Fruit fly (Drosophila melanogaster) whole organism, embryonic: Measurements from ENCODE around the gene CG43345.

Source experiments
- Ada2b ChIP-seq: fragments of 200-800 bp; sonication (Bioruptor generic); IDR thresholded peaks from 2 replicates; pipeline ENCODE4 v1.3.6; 2022; ENCODE audit warnings: missing biosample characterization, missing genetic modification characterization
- Aef1 ChIP-seq: fragments of 200-800 bp; sonication (Bioruptor generic); IDR thresholded peaks from 3 replicates; pipeline ENCODE4 v1.3.6; 2022; ENCODE audit warnings: missing biosample characterization, missing genetic modification characterization
- Bteb2 ChIP-seq: fragments of 200-800 bp; sonication (Bioruptor generic); optimal IDR thresholded peaks from 2 replicates; lab custom pipeline; 2016; ENCODE audit warnings: missing biosample characterization, missing genetic modification characterization
- CG11093 ChIP-seq: fragments of 200-800 bp; sonication (Bioruptor generic); IDR thresholded peaks from 3 replicates; pipeline ENCODE4 v1.3.6; 2022; ENCODE audit warnings: missing biosample characterization, missing genetic modification characterization
- CG12299 ChIP-seq: fragments of 200-800 bp; sonication (Bioruptor generic); optimal IDR thresholded peaks from 2 replicates; lab custom pipeline; 2018; ENCODE audit warnings: missing biosample characterization, mild to moderate bottlenecking, missing genetic modification characterization
- CG12391 ChIP-seq: fragments of 200-800 bp; sonication (Bioruptor generic); optimal IDR thresholded peaks from 3 replicates; lab custom pipeline; 2018; ENCODE audit warnings: missing biosample characterization, mild to moderate bottlenecking, missing genetic modification characterization, moderate library complexity
- CG13775 ChIP-seq: fragments of 200-800 bp; sonication (Bioruptor generic); optimal IDR thresholded peaks from 3 replicates; lab custom pipeline; 2017; ENCODE audit warnings: missing biosample characterization, mild to moderate bottlenecking, missing genetic modification characterization
- CG14965 ChIP-seq: fragments of 200-800 bp; sonication (Bioruptor generic); optimal IDR thresholded peaks from 2 replicates; lab custom pipeline; 2016; ENCODE audit warnings: missing biosample characterization, missing genetic modification characterization, borderline replicate concordance
- CG15479 ChIP-seq: fragments of 200-800 bp; sonication (Bioruptor generic); optimal IDR thresholded peaks from 3 replicates; lab custom pipeline; 2019; ENCODE audit warnings: missing biosample characterization, mild to moderate bottlenecking, missing genetic modification characterization, moderate library complexity
- CG1602 ChIP-seq: fragments of 200-800 bp; sonication (Bioruptor generic); optimal IDR thresholded peaks from 3 replicates; lab custom pipeline; 2016; ENCODE audit warnings: missing biosample characterization, missing genetic modification characterization
- CG17361 ChIP-seq: fragments of 200-800 bp; sonication (Bioruptor generic); IDR thresholded peaks from 3 replicates; pipeline ENCODE4 v1.3.6; 2022; ENCODE audit warnings: missing biosample characterization, missing genetic modification characterization
- CG17385 ChIP-seq: fragments of 200-800 bp; sonication (Bioruptor generic); optimal IDR thresholded peaks from 3 replicates; lab custom pipeline; 2018; ENCODE audit warnings: missing biosample characterization, mild to moderate bottlenecking, missing genetic modification characterization
- CG1832 ChIP-seq: fragments of 200-800 bp; sonication (Bioruptor generic); optimal IDR thresholded peaks from 2 replicates; lab custom pipeline; 2017; ENCODE audit warnings: missing biosample characterization, mild to moderate bottlenecking, missing genetic modification characterization, inconsistent platforms
- CG2875 ChIP-seq: fragments of 200-800 bp; sonication (Bioruptor generic); optimal IDR thresholded peaks from 2 replicates; lab custom pipeline; 2017; ENCODE audit warnings: missing biosample characterization, mild to moderate bottlenecking, missing genetic modification characterization, missing genetic modification reagents
- CG43689 ChIP-seq: fragments of 200-800 bp; sonication (Bioruptor generic); IDR thresholded peaks from 2 replicates; pipeline ENCODE4 v1.3.6; 2022; ENCODE audit warnings: missing biosample characterization, missing genetic modification characterization
- CG5180 ChIP-seq: fragments of 200-800 bp; sonication (Bioruptor generic); optimal IDR thresholded peaks from 3 replicates; lab custom pipeline; 2017; ENCODE audit warnings: missing biosample characterization, missing genetic modification characterization, mild to moderate bottlenecking, moderate library complexity, missing genetic modification reagents
- CG5245 ChIP-seq: fragments of 200-800 bp; sonication (Bioruptor generic); optimal IDR thresholded peaks from 3 replicates; lab custom pipeline; 2016; ENCODE audit warnings: missing biosample characterization, missing genetic modification characterization
- CG7963 ChIP-seq: fragments of 200-800 bp; sonication (Bioruptor generic); IDR thresholded peaks from 3 replicates; pipeline ENCODE4 v1.3.6; 2022; ENCODE audit warnings: missing biosample characterization, missing genetic modification characterization; ENCODE audit not compliant: partially characterized antibody
- H2.0 ChIP-seq: fragments of 200-800 bp; sonication (Bioruptor generic); IDR thresholded peaks from 2 replicates; pipeline ENCODE4 v1.3.6; 2022; ENCODE audit warnings: missing biosample characterization, missing genetic modification characterization
- HLH3B ChIP-seq: fragments of 200-800 bp; sonication (Bioruptor generic); IDR thresholded peaks from 2 replicates; pipeline ENCODE4 v1.3.6; 2022; ENCODE audit warnings: missing biosample characterization, missing genetic modification characterization
- NFAT ChIP-seq: fragments of 200-800 bp; sonication (Bioruptor generic); IDR thresholded peaks from 2 replicates; pipeline ENCODE4 v1.3.6; 2022; ENCODE audit warnings: missing biosample characterization, missing genetic modification characterization
- Opbp ChIP-seq: fragments of 200-800 bp; sonication (Bioruptor generic); IDR thresholded peaks from 3 replicates; pipeline ENCODE4 v1.3.6; 2022; ENCODE audit warnings: missing biosample characterization, missing genetic modification characterization; ENCODE audit not compliant: partially characterized antibody
- Sry-β ChIP-seq: fragments of 200-800 bp; sonication (Bioruptor generic); optimal IDR thresholded peaks from 2 replicates; lab custom pipeline; 2018; ENCODE audit warnings: missing biosample characterization, mild to moderate bottlenecking, missing genetic modification characterization, moderate library complexity
- Taf1 ChIP-seq: fragments of 200-800 bp; sonication (Bioruptor generic); IDR thresholded peaks from 2 replicates; pipeline ENCODE4 v1.3.6; 2022; ENCODE audit warnings: missing biosample characterization, missing genetic modification characterization
- abd-A ChIP-seq: fragments of 200-800 bp; sonication (Bioruptor generic); optimal IDR thresholded peaks from 3 replicates; lab custom pipeline; 2019; ENCODE audit warnings: missing biosample characterization, mild to moderate bottlenecking, missing genetic modification characterization, moderate library complexity
- bowl ChIP-seq: fragments of 200-800 bp; sonication (Bioruptor generic); IDR thresholded peaks from 2 replicates; pipeline ENCODE4 v1.3.6; 2022; ENCODE audit warnings: missing biosample characterization, missing genetic modification characterization
- cg ChIP-seq: fragments of 200-800 bp; sonication (Bioruptor generic); optimal IDR thresholded peaks from 3 replicates; lab custom pipeline; 2019; ENCODE audit warnings: missing biosample characterization, mild to moderate bottlenecking, missing genetic modification characterization, moderate library complexity
- chn ChIP-seq: fragments of 200-800 bp; sonication (Bioruptor generic); optimal IDR thresholded peaks from 2 replicates; lab custom pipeline; 2016; ENCODE audit warnings: missing biosample characterization, missing genetic modification characterization
- dmrt11E ChIP-seq: fragments of 200-800 bp; sonication (Bioruptor generic); optimal IDR thresholded peaks from 3 replicates; lab custom pipeline; 2018; ENCODE audit warnings: missing biosample characterization, mild to moderate bottlenecking, missing genetic modification characterization, moderate library complexity
- dpn ChIP-seq, 2 experiments: fragments of 200-800 bp; sonication (Bioruptor generic); optimal IDR thresholded peaks; 3 replicates each; lab custom pipeline; 2016; ENCODE audit warnings: missing biosample characterization in 2 of 2, missing genetic modification characterization in 2 of 2
- fd96Cb ChIP-seq: fragments of 200-800 bp; sonication (Bioruptor generic); optimal IDR thresholded peaks from 2 replicates; lab custom pipeline; 2018; ENCODE audit warnings: missing biosample characterization, mild to moderate bottlenecking, missing genetic modification characterization, moderate library complexity
- ftz-f1 ChIP-seq: fragments of 200-800 bp; sonication (Bioruptor generic); optimal IDR thresholded peaks from 2 replicates; lab custom pipeline; 2016; ENCODE audit warnings: missing biosample characterization, missing genetic modification characterization
- hb ChIP-seq: fragments of 200-800 bp; sonication (Bioruptor generic); IDR thresholded peaks from 3 replicates; pipeline ENCODE4 v1.3.6; 2022; ENCODE audit warnings: missing biosample characterization, missing genetic modification characterization; ENCODE audit not compliant: partially characterized antibody
- kay ChIP-seq: fragments of 200-800 bp; sonication (Bioruptor generic); optimal IDR thresholded peaks from 2 replicates; lab custom pipeline; 2016; ENCODE audit warnings: missing biosample characterization, missing genetic modification characterization
- klu ChIP-seq: fragments of 200-800 bp; sonication (Bioruptor generic); IDR thresholded peaks from 2 replicates; pipeline ENCODE4 v1.3.6; 2022; ENCODE audit warnings: missing biosample characterization, missing genetic modification characterization
- knrl ChIP-seq: fragments of 200-800 bp; sonication (Bioruptor generic); IDR thresholded peaks from 3 replicates; pipeline ENCODE4 v1.3.6; 2022; ENCODE audit warnings: missing biosample characterization, missing genetic modification characterization; ENCODE audit not compliant: partially characterized antibody
- lab ChIP-seq: fragments of 200-800 bp; sonication (Bioruptor generic); optimal IDR thresholded peaks from 3 replicates; lab custom pipeline; 2017; ENCODE audit warnings: missing biosample characterization, missing genetic modification characterization, mild to moderate bottlenecking, moderate library complexity, missing genetic modification reagents
- lmd ChIP-seq: fragments of 200-800 bp; sonication (Bioruptor generic); IDR thresholded peaks from 2 replicates; pipeline ENCODE4 v1.3.6; 2022; ENCODE audit warnings: missing biosample characterization, missing genetic modification characterization
- nmo ChIP-seq: fragments of 200-800 bp; sonication (Bioruptor generic); optimal IDR thresholded peaks from 2 replicates; lab custom pipeline; 2018; ENCODE audit warnings: missing biosample characterization, mild to moderate bottlenecking, missing genetic modification characterization, moderate library complexity
- otp ChIP-seq: fragments of 200-800 bp; sonication (Bioruptor generic); IDR thresholded peaks from 3 replicates; pipeline ENCODE4, ENCODE4 v1.3.6; 2022; ENCODE audit warnings: missing biosample characterization, missing genetic modification characterization
- pita ChIP-seq: fragments of 200-800 bp; sonication (Bioruptor generic); optimal IDR thresholded peaks from 2 replicates; lab custom pipeline; 2017; ENCODE audit warnings: missing biosample characterization, mild to moderate bottlenecking, missing genetic modification characterization
- psq ChIP-seq: fragments of 200-800 bp; sonication (Bioruptor generic); optimal IDR thresholded peaks from 2 replicates; lab custom pipeline; 2017; ENCODE audit warnings: missing biosample characterization, missing genetic modification characterization
- pum ChIP-seq: fragments of 200-800 bp; sonication (Bioruptor generic); optimal IDR thresholded peaks from 2 replicates; lab custom pipeline; 2016; ENCODE audit warnings: missing biosample characterization, missing genetic modification characterization
- repo ChIP-seq: fragments of 200-800 bp; sonication (Bioruptor generic); optimal IDR thresholded peaks from 2 replicates; lab custom pipeline; 2016; ENCODE audit warnings: missing biosample characterization, missing genetic modification characterization
- unc-4 ChIP-seq: fragments of 200-800 bp; sonication (Bioruptor generic); IDR thresholded peaks from 2 replicates; pipeline ENCODE4 v1.3.6; 2022; ENCODE audit warnings: missing biosample characterization, missing genetic modification characterization; ENCODE audit not compliant: partially characterized antibody
- vfl ChIP-seq: fragments of 200-800 bp; sonication (Bioruptor generic); optimal IDR thresholded peaks from 2 replicates; lab custom pipeline; 2016; ENCODE audit warnings: missing biosample characterization, missing genetic modification characterization
- zen2 ChIP-seq: fragments of 200-800 bp; sonication (Bioruptor generic); IDR thresholded peaks from 3 replicates; pipeline ENCODE4 v1.3.6; 2022; ENCODE audit warnings: missing biosample characterization, missing genetic modification characterization; ENCODE audit not compliant: partially characterized antibody
- zfh2 ChIP-seq: fragments of 200-800 bp; sonication (Bioruptor generic); optimal IDR thresholded peaks from 2 replicates; lab custom pipeline; 2016; ENCODE audit warnings: missing biosample characterization, missing genetic modification characterization

The CG43345 gene

DNA sequence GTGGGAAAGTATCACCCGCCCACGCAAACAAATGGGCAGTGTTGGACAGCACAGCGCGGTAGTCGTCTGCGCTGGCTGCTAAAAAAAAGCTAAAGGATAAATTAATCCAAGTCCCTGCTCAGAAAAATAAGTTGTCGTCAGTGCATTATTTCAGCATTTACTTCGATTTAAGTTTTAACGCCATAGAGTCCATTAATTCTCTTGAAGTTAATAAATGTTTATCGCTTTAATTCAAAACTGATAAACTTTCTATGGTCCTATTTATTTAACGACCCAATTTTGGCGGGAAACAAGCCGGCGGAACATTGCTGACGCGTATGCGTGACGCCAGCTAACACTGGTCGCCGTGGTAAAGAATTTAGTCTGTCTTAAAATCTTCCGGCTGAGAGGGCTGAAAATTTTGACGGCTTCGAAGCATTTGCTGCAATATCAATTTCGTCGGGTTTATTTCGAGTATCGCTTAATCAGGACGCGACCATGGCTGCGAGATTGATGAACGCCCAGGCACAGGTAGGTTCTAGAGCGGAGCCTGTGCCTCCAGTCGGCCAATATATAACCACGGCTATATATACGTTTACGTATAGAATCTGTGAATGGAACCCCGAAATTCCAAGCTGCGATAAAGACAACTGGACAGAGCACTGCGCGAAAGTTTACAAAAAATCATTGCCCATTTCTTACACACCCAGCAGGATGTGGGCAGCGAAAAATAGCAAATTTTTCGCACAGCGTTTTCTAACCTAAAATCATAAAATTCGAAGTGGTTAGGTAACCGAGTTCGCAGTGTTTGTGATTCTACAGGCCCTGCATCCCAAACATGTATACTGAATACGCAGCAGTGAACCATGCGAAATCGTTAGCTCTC is at the start of gene CG43345, which contains the start of the genes mAcon1 and CG43346 (continued):
- TF ChIP-seq repo (GFP tag; lab: Kevin White, UChicago) (peak; percentile 69), CG13775 (GFP tag; lab: Kevin White, UChicago) (peak; percentile 87), dmrt11E (peak; percentile 73), Taf1 (no peak; the same call in 1 of the 2 replicates), fd96Cb (tag; lab: Kevin White, UChicago) (peak; percentile 54), CG1602 (GFP tag; lab: Kevin White, UChicago) (peak; percentile 67), lab (GFP tag; lab: Kevin White, UChicago) (no peak), zen2 (GFP tag; lab: Robert Waterston, UW) (no peak), hb (GFP tag; lab: Robert Waterston, UW) (no peak), CG17385 (GFP tag; lab: Kevin White, UChicago) (peak; percentile 75), NFAT (GFP tag; lab: Robert Waterston, UW) (no peak), CG12299 (tag; lab: Kevin White, UChicago) (peak; percentile 64), Ada2b (GFP tag; lab: Robert Waterston, UW) (peak; percentile 33; the same call in 1 of the 2 replicates), pum (peak; percentile 90), CG17361 (GFP tag; lab: Robert Waterston, UW) (no peak; the same call in 2 of the 3 replicates), klu (GFP tag; lab: Robert Waterston, UW) (peak; percentile 96), HLH3B (GFP tag; lab: Robert Waterston, UW) (peak; percentile 46; the same call in 1 of the 2 replicates), Sry-β (GFP tag; lab: Kevin White, UChicago) (peak; percentile 99), chn (peak; percentile 86), otp (GFP tag; lab: Robert Waterston, UW) (no peak), CG15479 (GFP tag; lab: Kevin White, UChicago) (peak; percentile 66), bowl (GFP tag; lab: Robert Waterston, UW) (no peak), nmo (GFP tag; lab: Kevin White, UChicago) (peak; percentile 87), Bteb2 (GFP tag; lab: Kevin White, UChicago) (peak; percentile 74), CG43689 (GFP tag; lab: Robert Waterston, UW) (no peak), CG12391 (tag; lab: Kevin White, UChicago) (peak; percentile 82), dpn (GFP tag; optimal IDR thresholded peaks at IDR 0.05; lab: Kevin White, UChicago) (peak; percentile 80 to 91), cg (GFP tag; lab: Kevin White, UChicago) (no peak), pita (GFP tag; lab: Kevin White, UChicago) (no peak), knrl (GFP tag; lab: Robert Waterston, UW) (peak; percentile 24; the same call in 1 of the 3 replicates), CG2875 (GFP tag; lab: Kevin White, UChicago) (no peak), zfh2 (peak; percentile 94), CG11093 (GFP tag; lab: Robert Waterston, UW) (0 out of 3 replicates have a peak, but pooled peaks have one; percentile 43), CG7963 (GFP tag; lab: Robert Waterston, UW) (no peak), CG5245 (GFP tag; lab: Kevin White, UChicago) (peak; percentile 7), lmd (GFP tag; lab: Robert Waterston, UW) (peak; percentile 76), CG14965 (GFP tag; lab: Kevin White, UChicago) (peak; percentile 26), H2.0 (GFP tag; lab: Robert Waterston, UW) (no peak), Opbp (no peak), CG5180 (no peak), vfl (GFP tag; lab: Kevin White, UChicago) (peak; percentile 68), CG1832 (GFP tag; lab: Kevin White, UChicago) (no peak), kay (peak; percentile 58), psq (GFP tag; lab: Kevin White, UChicago) (peak; percentile 6), ftz-f1 (peak; percentile 53), abd-A (no peak), Aef1 (GFP tag; lab: Robert Waterston, UW) (peak; percentile 51), unc-4 (no peak)
